Worm (Caenorhabditis elegans): ENCODE data around the gene ced-13.

DNA sequence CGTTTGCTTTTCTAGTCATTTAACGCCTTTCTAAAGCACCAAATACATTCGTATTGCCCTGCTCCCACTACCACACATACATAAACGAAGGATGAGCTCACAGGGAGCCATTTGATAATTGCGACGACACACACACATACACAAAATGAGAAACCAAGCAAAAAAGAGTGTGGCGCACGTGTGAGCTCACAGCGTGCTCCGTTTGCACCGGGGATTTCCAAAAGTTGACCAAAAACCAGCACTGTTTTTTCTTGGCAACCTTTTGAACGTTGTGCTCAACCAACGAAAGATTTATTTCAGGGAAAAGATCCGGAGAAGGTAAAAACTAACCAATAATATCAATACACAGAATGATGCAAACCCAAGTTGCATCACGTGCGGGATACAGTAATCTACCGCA, 24.6 kb downstream of the ced-13 start, which contains the start of gene ksr-1:
- TF ChIP-seq pha-4 (tag; optimal IDR thresholded peaks at IDR 0.05) (no peak), ces-1 (GFP tag; optimal IDR thresholded peaks at IDR 0.05) (no peak), ztf-11 (tag; optimal IDR thresholded peaks at IDR 0.05) (no peak), mep-1 (tag; optimal IDR thresholded peaks at IDR 0.05) (no peak), unc-62 (GFP tag; optimal IDR thresholded peaks at IDR 0.05) (no peak), nhr-12 (tag; optimal IDR thresholded peaks at IDR 0.05) (no peak), mls-2 (tag; optimal IDR thresholded peaks at IDR 0.05) (no peak), drap-1 (GFP tag; optimal IDR thresholded peaks at IDR 0.05) (no peak), nhr-28 (tag; optimal IDR thresholded peaks at IDR 0.05) (no peak), snpc-4 (tag; optimal IDR thresholded peaks at IDR 0.05) (no peak), tbx-8 (GFP tag; optimal IDR thresholded peaks at IDR 0.05) (no peak)
